Worm (Caenorhabditis elegans): ENCODE data around the gene F40H3.2.

F40H3.2 gene

ce11 chrII:6207252-6207651 lies 33.8 kb downstream of the F40H3.2 start:
- no peak for TF ChIP-seq dve-1 (tag; optimal IDR thresholded peaks at IDR 0.05)
- peak; percentile 52 for TF ChIP-seq unc-42 (tag; optimal IDR thresholded peaks at IDR 0.05)

- TF ChIP-seq ceh-31 (tag; optimal IDR thresholded peaks at IDR 0.05) (no peak), fax-1 (tag; optimal IDR thresholded peaks at IDR 0.05) (no peak), ceh-14 (tag; optimal IDR thresholded peaks at IDR 0.05) (no peak), madf-2 (tag; optimal IDR thresholded peaks at IDR 0.05) (no peak), npax-4 (tag; optimal IDR thresholded peaks at IDR 0.05) (no peak)
These were observed 34.7 kb downstream of the F40H3.2 start, which contains the start of gene daf-37 for ce11 chrII:6208116-6208515. daf-37 (minus strand) TSS chrII:6208216.

- TF ChIP-seq pha-2 (tag; optimal IDR thresholded peaks at IDR 0.05) (no peak), ref-2 (tag; optimal IDR thresholded peaks at IDR 0.05) (no peak), lin-11 (tag; optimal IDR thresholded peaks at IDR 0.05) (no peak), sox-2 (GFP tag; IDR thresholded peaks at IDR 0.05) (no peak), sox-4 (tag; optimal IDR thresholded peaks at IDR 0.05) (no peak), hlh-13 (GFP tag; optimal IDR thresholded peaks at IDR 0.05) (no peak), dmd-4 (tag; optimal IDR thresholded peaks at IDR 0.05; ENCODE audit: borderline replicate concordance) (no peak), pag-3 (tag; optimal IDR thresholded peaks at IDR 0.05; ENCODE audit: borderline replicate concordance) (no peak)
These were observed 45.9 kb downstream of the F40H3.2 start, which contains the start of gene mks-2 for ce11 chrII:6219346-6219745. mks-2 (minus strand) TSS chrII:6219446.

ce11 chrII:6221470-6221869 lies 48.0 kb downstream of the F40H3.2 start:
- TF ChIP-seq ztf-16 (tag; optimal IDR thresholded peaks at IDR 0.05): no peak
- no peak for TF ChIP-seq ceh-34 (tag; optimal IDR thresholded peaks at IDR 0.05)
- no peak for TF ChIP-seq pag-3 (tag; optimal IDR thresholded peaks at IDR 0.05; ENCODE audit: borderline replicate concordance)
- TF ChIP-seq nfya-1 (tag; optimal IDR thresholded peaks at IDR 0.05): no peak
- no peak for TF ChIP-seq unc-86 (tag; optimal IDR thresholded peaks at IDR 0.05)
- TF ChIP-seq eyg-1 (tag; optimal IDR thresholded peaks at IDR 0.05): no peak
- TF ChIP-seq elt-4 (tag; optimal IDR thresholded peaks at IDR 0.05): no peak
- TF ChIP-seq zip-5 (tag; optimal IDR thresholded peaks at IDR 0.05): no peak
- TF ChIP-seq ama-1 (optimal IDR thresholded peaks at IDR 0.05): no peak
- TF ChIP-seq ceh-30 (tag; optimal IDR thresholded peaks at IDR 0.05): no peak
- TF ChIP-seq sox-2 (GFP tag; IDR thresholded peaks at IDR 0.05): no peak
- no peak for TF ChIP-seq pqm-1 (tag; optimal IDR thresholded peaks at IDR 0.05)
- TF ChIP-seq ets-4 (tag; optimal IDR thresholded peaks at IDR 0.05): no peak
- TF ChIP-seq ceh-2 (tag; optimal IDR thresholded peaks at IDR 0.05): no peak
- no peak for TF ChIP-seq unc-3 (GFP tag; conservative IDR thresholded peaks at IDR 0.05)
- no peak for TF ChIP-seq unc-3 (tag; optimal IDR thresholded peaks at IDR 0.05)
- TF ChIP-seq che-1 (tag; optimal IDR thresholded peaks at IDR 0.05): no peak
- TF ChIP-seq tbx-7 (tag; optimal IDR thresholded peaks at IDR 0.05): no peak
- no peak for TF ChIP-seq hlh-15 (tag; optimal IDR thresholded peaks at IDR 0.05)

- TF ChIP-seq pros-1 (tag; optimal IDR thresholded peaks at IDR 0.05) (no peak), dmd-4 (tag; optimal IDR thresholded peaks at IDR 0.05; ENCODE audit: borderline replicate concordance) (no peak), ttx-3 (tag; optimal IDR thresholded peaks at IDR 0.05) (no peak), C08G9.2 (tag; optimal IDR thresholded peaks at IDR 0.05) (no peak), K02D7.2 (tag; optimal IDR thresholded peaks at IDR 0.05) (no peak), sox-2 (GFP tag; IDR thresholded peaks at IDR 0.05) (no peak), mec-3 (tag; optimal IDR thresholded peaks at IDR 0.05; ENCODE audit: borderline replicate concordance) (no peak), pqm-1 (tag; optimal IDR thresholded peaks at IDR 0.05) (no peak), madf-2 (tag; optimal IDR thresholded peaks at IDR 0.05) (no peak), unc-86 (tag; optimal IDR thresholded peaks at IDR 0.05) (no peak), C38D4.7 (GFP tag; optimal IDR thresholded peaks at IDR 0.05) (no peak), fkh-10 (GFP tag; optimal IDR thresholded peaks at IDR 0.05) (no peak), pat-9 (tag; optimal IDR thresholded peaks at IDR 0.05) (no peak), ceh-45 (GFP tag; IDR thresholded peaks at IDR 0.05) (no peak), dve-1 (tag; optimal IDR thresholded peaks at IDR 0.05) (no peak), ceh-9 (tag; optimal IDR thresholded peaks at IDR 0.05) (no peak), hlh-6 (tag; optimal IDR thresholded peaks at IDR 0.05) (no peak), unc-3 (GFP tag; conservative IDR thresholded peaks at IDR 0.05) (no peak), unc-3 (tag; optimal IDR thresholded peaks at IDR 0.05) (no peak)
These were observed 49.1 kb downstream of the F40H3.2 start, which contains the start of gene C30B5.6 for ce11 chrII:6222558-6222957. C30B5.6 (minus strand) TSS chrII:6222658.

Measured in whole organism, late embryonic.